Worm (Caenorhabditis elegans) whole organism, early embryonic: ENCODE data around the gene C09G12.5.

Experiments
- B0310.2 ChIP-seq: sonication (generic microtip); optimal IDR thresholded peaks from 2 replicates; lab custom pipeline; 2016; ENCODE audit warnings: mild to moderate bottlenecking, missing genetic modification characterization, missing compliant biosample characterization
- F13C5.2 ChIP-seq: sonication (generic microtip); optimal IDR thresholded peaks from 2 replicates; lab custom pipeline; 2017; ENCODE audit warnings: mild to moderate bottlenecking, missing genetic modification characterization, inconsistent platforms, missing compliant biosample characterization
- ama-1 ChIP-seq: fragments of 150-350 bp; optimal IDR thresholded peaks from 2 replicates; lab custom pipeline; 2014
- ceh-13 ChIP-seq: fragments of 200-800 bp; sonication (Bioruptor generic); optimal IDR thresholded peaks from 2 replicates; lab custom pipeline; 2018; ENCODE audit warnings: mild to moderate bottlenecking, missing genetic modification characterization, missing compliant biosample characterization
- flt-1 ChIP-seq: fragments of 200-800 bp; sonication (Bioruptor generic); IDR thresholded peaks from 2 replicates; pipeline ENCODE4 v1.3.6; 2022; ENCODE audit warnings: missing genetic modification characterization, missing compliant biosample characterization
- hmbx-1 ChIP-seq: sonication (generic microtip); optimal IDR thresholded peaks from 2 replicates; lab custom pipeline; 2016; ENCODE audit warnings: mild to moderate bottlenecking, missing genetic modification characterization, missing compliant biosample characterization
- scrt-1 ChIP-seq: fragments of 200-800 bp; sonication (Bioruptor generic); IDR thresholded peaks from 2 replicates; pipeline ENCODE4 v1.3.6; 2022; ENCODE audit warnings: missing genetic modification characterization, missing compliant biosample characterization
- sea-1 ChIP-seq: fragments of 200-800 bp; sonication (Bioruptor generic); conservative IDR thresholded peaks from 2 replicates; pipeline ENCODE4 v1.3.6; 2022; ENCODE audit warnings: missing genetic modification characterization, missing compliant biosample characterization
- tbx-37 ChIP-seq: fragments of 200-800 bp; sonication (Bioruptor generic); conservative IDR thresholded peaks from 2 replicates; pipeline ENCODE4 v1.3.6; 2022; ENCODE audit warnings: missing genetic modification reagents, missing genetic modification characterization, missing compliant biosample characterization
- tra-4 ChIP-seq: sonication (generic microtip); optimal IDR thresholded peaks from 2 replicates; lab custom pipeline; 2017; ENCODE audit warnings: missing genetic modification characterization, missing compliant biosample characterization

DNA sequence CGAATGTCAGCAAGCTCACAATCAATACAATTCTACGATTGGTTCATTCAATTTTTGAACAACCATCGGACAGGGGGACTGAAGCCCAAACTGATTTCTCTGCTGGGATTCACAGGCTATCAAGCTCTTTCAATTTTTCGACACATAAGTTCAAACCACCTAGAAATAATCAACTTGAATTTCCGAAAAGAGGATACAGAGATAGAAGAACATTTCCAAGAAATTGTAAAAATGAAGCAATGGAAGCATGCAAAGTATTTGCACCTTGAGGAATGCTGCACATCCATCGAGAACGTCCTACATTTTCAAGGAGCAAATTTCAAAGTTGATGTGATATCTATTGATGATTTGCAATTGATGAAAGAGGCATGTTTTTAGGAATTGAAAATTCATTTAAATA lies 11.4 kb upstream of the C09G12.5 start:
- TF ChIP-seq scrt-1 (GFP tag; lab: Robert Waterston, UW) = no peak
- TF ChIP-seq ama-1 (lab: Kevin White, UChicago) = no peak
- TF ChIP-seq tbx-37 (GFP tag; lab: Robert Waterston, UW) = no peak
- no peak for TF ChIP-seq F13C5.2
- TF ChIP-seq flt-1 = no peak
- no peak for TF ChIP-seq tra-4 (tag; lab: Kevin White, UChicago)
- no peak for TF ChIP-seq sea-1 (GFP tag; lab: Robert Waterston, UW)
- no peak for TF ChIP-seq hmbx-1 (tag; lab: Kevin White, UChicago)
- TF ChIP-seq B0310.2 (tag; lab: Kevin White, UChicago) = no peak
- TF ChIP-seq ceh-13 (GFP tag; lab: Kevin White, UChicago) = no peak
